Worm (Caenorhabditis elegans) whole organism, young adult: ENCODE data around the gene sek-5.

ENCODE experiments used
- B0261.1 ChIP-seq: sonication (generic microtip); optimal IDR thresholded peaks from 2 replicates; lab custom pipeline; 2016; ENCODE audit warnings: mild to moderate bottlenecking, missing genetic modification characterization, moderate library complexity, missing compliant biosample characterization
- B0336.3 ChIP-seq: fragments of 200-800 bp; sonication (Bioruptor generic); IDR thresholded peaks from 2 replicates; pipeline ENCODE4 v1.3.6; 2022; ENCODE audit warnings: missing genetic modification characterization, missing compliant biosample characterization
- D2030.7 ChIP-seq: fragments of 200-800 bp; sonication (Bioruptor generic); IDR thresholded peaks from 2 replicates; pipeline ENCODE4 v1.3.6; 2022; ENCODE audit warnings: missing genetic modification reagents, missing genetic modification characterization, missing compliant biosample characterization
- F23B12.7 ChIP-seq: sonication (generic microtip); optimal IDR thresholded peaks from 2 replicates; lab custom pipeline; 2017; ENCODE audit warnings: missing genetic modification characterization, mild to moderate bottlenecking, missing compliant biosample characterization, antibody characterized with exemption, moderate library complexity; ENCODE audit not compliant: insufficient read depth
- F55B11.4 ChIP-seq: sonication (generic microtip); optimal IDR thresholded peaks from 2 replicates; lab custom pipeline; 2016; ENCODE audit warnings: missing compliant biosample characterization, missing genetic modification characterization, borderline replicate concordance; ENCODE audit not compliant: insufficient read depth
- Y79H2A.3 ChIP-seq: fragments of 200-800 bp; sonication (Bioruptor generic); conservative IDR thresholded peaks from 2 replicates; pipeline ENCODE4 v1.3.6; 2022; ENCODE audit warnings: missing genetic modification reagents, missing genetic modification characterization, missing compliant biosample characterization
- aptf-3 ChIP-seq: fragments of 200-800 bp; sonication (Bioruptor generic); IDR thresholded peaks from 2 replicates; pipeline ENCODE4 v1.3.6; 2022; ENCODE audit warnings: missing genetic modification characterization, missing compliant biosample characterization
- atf-7 ChIP-seq: sonication (generic microtip); optimal IDR thresholded peaks from 2 replicates; lab custom pipeline; 2017; ENCODE audit warnings: mild to moderate bottlenecking, missing genetic modification characterization, missing compliant biosample characterization
- ccch-3 ChIP-seq: fragments of 200-800 bp; sonication (Bioruptor generic); optimal IDR thresholded peaks from 2 replicates; lab custom pipeline; 2018; ENCODE audit warnings: mild to moderate bottlenecking, missing genetic modification characterization, missing compliant biosample characterization
- ceh-100 ChIP-seq: fragments of 200-800 bp; sonication (Bioruptor generic); IDR thresholded peaks from 2 replicates; pipeline ENCODE4 v1.3.6; 2022; ENCODE audit warnings: missing genetic modification reagents, missing genetic modification characterization, missing compliant biosample characterization
- chd-7 ChIP-seq: sonication (generic microtip); optimal IDR thresholded peaks from 2 replicates; lab custom pipeline; 2016; ENCODE audit warnings: mild to moderate bottlenecking, missing genetic modification characterization, moderate library complexity, missing compliant biosample characterization
- dox-1 ChIP-seq: fragments of 200-800 bp; sonication (Bioruptor generic); IDR thresholded peaks from 2 replicates; pipeline ENCODE4 v1.3.6; 2022; ENCODE audit warnings: missing genetic modification reagents, missing genetic modification characterization, missing compliant biosample characterization
- dpl-1 ChIP-seq: fragments of 150-350 bp; optimal IDR thresholded peaks from 2 replicates; lab custom pipeline; 2014; ENCODE audit warnings: missing biosample characterization, missing genetic modification reagents, missing genetic modification characterization
- egrh-3 ChIP-seq: fragments of 200-800 bp; sonication (Bioruptor generic); IDR thresholded peaks from 2 replicates; pipeline ENCODE4 v1.3.6; 2022; ENCODE audit warnings: missing genetic modification reagents, missing genetic modification characterization, missing compliant biosample characterization
- ekl-4 ChIP-seq: fragments of 200-800 bp; sonication (Bioruptor generic); IDR thresholded peaks from 2 replicates; pipeline ENCODE4 v1.3.6; 2022; ENCODE audit warnings: missing genetic modification reagents, missing genetic modification characterization, missing compliant biosample characterization
- ets-4 ChIP-seq: fragments of 200-800 bp; sonication (Bioruptor generic); optimal IDR thresholded peaks from 2 replicates; lab custom pipeline; 2018; ENCODE audit warnings: mild to moderate bottlenecking, missing genetic modification characterization, missing compliant biosample characterization
- hmg-1.2 ChIP-seq: fragments of 200-800 bp; sonication (Bioruptor generic); IDR thresholded peaks from 2 replicates; pipeline ENCODE4 v1.3.6; 2022; ENCODE audit warnings: missing genetic modification reagents, missing genetic modification characterization, missing compliant biosample characterization
- hrde-1 ChIP-seq: sonication (generic microtip); optimal IDR thresholded peaks from 2 replicates; lab custom pipeline; 2016; ENCODE audit warnings: missing genetic modification characterization, mild to moderate bottlenecking, missing compliant biosample characterization, moderate library complexity, missing genotype, missing genetic modification reagents, borderline replicate concordance
- lag-1 ChIP-seq: fragments of 200-800 bp; sonication (Bioruptor generic); IDR thresholded peaks from 2 replicates; pipeline ENCODE4 v1.3.6; 2022; ENCODE audit warnings: missing genetic modification reagents, missing genetic modification characterization, missing compliant biosample characterization
- let-607 ChIP-seq, 2 experiments: fragments of 200-800 bp in 1 of 2; sonication (Bioruptor generic) in 1 of 2; sonication (generic microtip) in 1 of 2; optimal IDR thresholded peaks; 2 replicates each; lab custom pipeline; 2016 to 2018; ENCODE audit warnings: mild to moderate bottlenecking in 2 of 2, missing compliant biosample characterization in 2 of 2, missing genetic modification characterization in 2 of 2, moderate library complexity in 2 of 2, missing genotype in 1 of 2
- lin-26 ChIP-seq: fragments of 200-800 bp; sonication (Bioruptor generic); IDR thresholded peaks from 2 replicates; pipeline ENCODE4 v1.3.6; 2022; ENCODE audit warnings: missing genetic modification reagents, missing genetic modification characterization, missing compliant biosample characterization
- madf-10 ChIP-seq: sonication (generic microtip); optimal IDR thresholded peaks from 2 replicates; lab custom pipeline; 2016; ENCODE audit warnings: mild to moderate bottlenecking, missing genetic modification characterization, missing compliant biosample characterization
- madf-8 ChIP-seq: fragments of 200-800 bp; sonication (Bioruptor generic); conservative IDR thresholded peaks from 2 replicates; pipeline ENCODE4 v1.3.6; 2022; ENCODE audit warnings: missing genetic modification reagents, missing genetic modification characterization, missing compliant biosample characterization
- mxl-1 ChIP-seq: sonication (generic microtip); optimal IDR thresholded peaks from 2 replicates; lab custom pipeline; 2016; ENCODE audit warnings: missing genetic modification characterization, missing compliant biosample characterization
- nhr-120 ChIP-seq: fragments of 200-800 bp; sonication (Bioruptor generic); IDR thresholded peaks from 2 replicates; pipeline ENCODE4 v1.3.6; 2022; ENCODE audit warnings: missing genetic modification characterization, missing compliant biosample characterization
- nhr-27 ChIP-seq: fragments of 200-800 bp; sonication (Bioruptor generic); optimal IDR thresholded peaks from 2 replicates; lab custom pipeline; 2018; ENCODE audit warnings: mild to moderate bottlenecking, missing genetic modification characterization, moderate library complexity, missing compliant biosample characterization
- nhr-80 ChIP-seq: sonication (generic microtip); optimal IDR thresholded peaks from 2 replicates; lab custom pipeline; 2016; ENCODE audit warnings: missing genetic modification characterization, missing compliant biosample characterization
- pbrm-1 ChIP-seq: fragments of 200-800 bp; sonication (Bioruptor generic); IDR thresholded peaks from 2 replicates; pipeline ENCODE4 v1.3.6; 2022; ENCODE audit warnings: missing genetic modification reagents, missing genetic modification characterization, missing compliant biosample characterization
- pha-4 ChIP-seq: fragments of 150-350 bp; sonication (generic microtip); optimal IDR thresholded peaks from 2 replicates; lab custom pipeline; 2014; ENCODE audit warnings: missing biosample characterization, missing genetic modification reagents, missing genetic modification characterization
- rec-8 ChIP-seq, 2 experiments: sonication (generic microtip); optimal IDR thresholded peaks; 2 replicates each; lab custom pipeline; 2016; ENCODE audit warnings: mild to moderate bottlenecking in 2 of 2, missing genetic modification characterization in 2 of 2, missing genetic modification reagents in 2 of 2, missing genotype in 2 of 2, missing biosample characterization in 1 of 2, missing compliant biosample characterization in 1 of 2, moderate library complexity in 1 of 2
- rpc-1 ChIP-seq, 2 experiments: fragments of 150-350 bp in 1 of 2; sonication (generic microtip) in 1 of 2; optimal IDR thresholded peaks; 2 replicates each; lab custom pipeline; 2014 to 2018; ENCODE audit warnings: missing biosample characterization in 1 of 2, missing genetic modification characterization in 1 of 2, missing genetic modification reagents in 1 of 2, missing genotype in 1 of 2
- snpc-1.3 ChIP-seq: sonication (generic microtip); optimal IDR thresholded peaks from 2 replicates; lab custom pipeline; 2017; ENCODE audit warnings: missing genetic modification characterization, mild to moderate bottlenecking, missing compliant biosample characterization, antibody characterized with exemption, moderate library complexity, missing genotype, missing genetic modification reagents; ENCODE audit not compliant: insufficient read depth
- snpc-4 ChIP-seq, 5 experiments: fragments of 150-350 bp in 1 of 5; sonication (generic microtip) in 4 of 5; optimal IDR thresholded peaks; 2 replicates each; lab custom pipeline; 2014 to 2018; ENCODE audit warnings: missing genetic modification characterization in 5 of 5, missing biosample characterization in 3 of 5, antibody characterized with exemption in 2 of 5, mild to moderate bottlenecking in 2 of 5, missing compliant biosample characterization in 2 of 5, missing genotype in 2 of 5, moderate library complexity in 2 of 5, missing genetic modification reagents in 1 of 5
- tbp1 ChIP-seq: fragments of 200-800 bp; sonication (Bioruptor generic); optimal IDR thresholded peaks from 2 replicates; lab custom pipeline; 2018; ENCODE audit warnings: mild to moderate bottlenecking, missing genetic modification characterization, missing compliant biosample characterization
- ztf-18 ChIP-seq: sonication (generic microtip); optimal IDR thresholded peaks from 2 replicates; lab custom pipeline; 2016; ENCODE audit warnings: missing genotype, mild to moderate bottlenecking, missing genetic modification characterization, missing compliant biosample characterization
- ztf-25 ChIP-seq: fragments of 200-800 bp; sonication (Bioruptor generic); IDR thresholded peaks from 2 replicates; pipeline ENCODE4 v1.3.6; 2022; ENCODE audit warnings: missing genetic modification reagents, missing genetic modification characterization, missing compliant biosample characterization
- ztf-28 ChIP-seq: fragments of 200-800 bp; sonication (Bioruptor generic); IDR thresholded peaks from 2 replicates; pipeline ENCODE4 v1.3.6; 2022; ENCODE audit warnings: missing genetic modification reagents, missing genetic modification characterization, missing compliant biosample characterization
- ztf-3 ChIP-seq: fragments of 200-800 bp; sonication (Bioruptor generic); optimal IDR thresholded peaks from 2 replicates; lab custom pipeline; 2018; ENCODE audit warnings: mild to moderate bottlenecking, missing genetic modification characterization, missing compliant biosample characterization

sek-5 gene

ce11 chrX:5387629-5388028 lies 10.2 kb downstream of the sek-5 start:
- no peak for TF ChIP-seq madf-8
- TF ChIP-seq B0261.1 (tag; lab: Kevin White, UChicago), result no peak
- TF ChIP-seq lag-1 (GFP tag; lab: Robert Waterston, UW), result no peak
- no peak for TF ChIP-seq Y79H2A.3 (GFP tag; lab: Robert Waterston, UW)

ce11 chrX:5397300-5397699 lies 19.9 kb downstream of the sek-5 start, which contains the start of gene C03F11.2:
TSS of gene C03F11.2 (minus strand) at chrX:5397400.
- TF ChIP-seq nhr-80 (tag; lab: Kevin White, UChicago) (peak; percentile 38), dpl-1 (GFP tag; lab: Kevin White, UChicago) (no peak)

ce11 chrX:5400524-5400923 lies 23.1 kb downstream of the sek-5 start, which contains the start of gene scav-1:
TSS of gene scav-1 (minus strand) at chrX:5400584.
- TF ChIP-seq lin-26 (GFP tag; lab: Robert Waterston, UW) (no peak), rec-8 (tag; optimal IDR thresholded peaks at IDR 0.05; lab: Kevin White, UChicago) (no peak), dox-1 (peak; percentile 41; the same call in 1 of the 2 replicates), F55B11.4 (no peak), let-607 (tag; optimal IDR thresholded peaks at IDR 0.05; lab: Kevin White, UChicago) (peak; percentile 57 to 85), B0336.3 (no peak), ets-4 (GFP tag; lab: Kevin White, UChicago) (peak; percentile 51), F23B12.7 (peak; percentile 7), tbp1 (no peak), nhr-80 (tag; lab: Kevin White, UChicago) (peak; percentile 95)

ce11 chrX:5406345-5406744 lies 28.9 kb downstream of the sek-5 start, which contains the start of gene C03F11.4:
TSS of gene C03F11.4 (minus strand) at chrX:5406445.
- TF ChIP-seq nhr-120 (GFP tag; lab: Robert Waterston, UW), result no peak

- TF ChIP-seq ccch-3 (no peak), lin-26 (GFP tag; lab: Robert Waterston, UW) (peak; percentile 78), madf-10 (tag; lab: Kevin White, UChicago) (peak; percentile 7), pha-4 (tag; lab: Kevin White, UChicago) (no peak), pbrm-1 (GFP tag; lab: Robert Waterston, UW) (peak; percentile 51; the same call in 1 of the 2 replicates), snpc-4 (GFP tag; optimal IDR thresholded peaks at IDR 0.05; lab: Kevin White, UChicago) (peak; percentile 28), snpc-4 (tag; optimal IDR thresholded peaks at IDR 0.05; lab: Kevin White, UChicago) (peak in 2 of 4 experiments; percentile 41 to 68), mxl-1 (tag; lab: Kevin White, UChicago) (peak; percentile 77), tbp1 (peak; percentile 92), nhr-27 (tag; lab: Kevin White, UChicago) (no peak), ztf-18 (tag; lab: Kevin White, UChicago) (peak; percentile 63), D2030.7 (GFP tag; lab: Robert Waterston, UW) (peak; percentile 54), snpc-1.3 (tag; lab: Kevin White, UChicago) (peak; percentile 39), hrde-1 (peak; percentile 12), ztf-28 (GFP tag; lab: Robert Waterston, UW) (0 out of 2 replicates have a peak, but pooled peaks have one; percentile 17), ceh-100 (GFP tag; lab: Robert Waterston, UW) (no peak), F23B12.7 (peak; percentile 10), rpc-1 (optimal IDR thresholded peaks at IDR 0.05; lab: Kevin White, UChicago) (peak; percentile 80), rpc-1 (tag; optimal IDR thresholded peaks at IDR 0.05; lab: Kevin White, UChicago) (peak; percentile 89), ztf-25 (GFP tag; lab: Robert Waterston, UW) (0 out of 2 replicates have a peak, but pooled peaks have one; percentile 51), B0261.1 (tag; lab: Kevin White, UChicago) (peak; percentile 91), chd-7 (tag; lab: Kevin White, UChicago) (peak; percentile 20), egrh-3 (GFP tag; lab: Robert Waterston, UW) (0 out of 2 replicates have a peak, but pooled peaks have one; percentile 17), atf-7 (tag; lab: Kevin White, UChicago) (peak; percentile 7), hmg-1.2 (GFP tag; lab: Robert Waterston, UW) (peak; percentile 74), aptf-3 (0 out of 2 replicates have a peak, but pooled peaks have one; percentile 48), ekl-4 (no peak), ztf-3 (GFP tag; lab: Kevin White, UChicago) (no peak)
These were observed 29.9 kb downstream of the sek-5 start for ce11 chrX:5407271-5407670.
